Worm (Caenorhabditis elegans): ENCODE measurements around the gene lipl-5.

DNA sequence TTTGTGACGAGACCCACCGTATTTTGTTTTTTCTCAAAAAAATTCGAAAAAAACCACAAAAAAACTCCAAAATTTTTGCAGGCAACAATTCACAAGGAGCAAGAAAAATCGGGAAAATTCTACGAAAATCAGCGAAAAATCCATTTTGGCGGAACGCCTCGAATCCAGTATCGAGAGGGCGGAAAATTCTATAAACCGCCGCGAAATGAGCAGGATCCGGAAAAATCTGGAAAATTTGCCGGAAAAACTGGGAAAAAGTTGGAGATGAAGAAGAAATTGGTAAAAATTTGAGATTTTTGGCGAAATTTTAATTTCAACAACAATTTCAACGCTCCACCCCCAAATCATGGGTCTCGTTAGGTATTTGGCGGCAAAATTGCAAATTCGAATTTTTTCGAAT, 25.5 kb upstream of the lipl-5 start:
- TF ChIP-seq dao-5 (tag; optimal IDR thresholded peaks at IDR 0.05) (no peak), W03F9.2 (tag; optimal IDR thresholded peaks at IDR 0.05) (no peak)

All from whole organism, L4/young adult.